Fruit fly (Drosophila melanogaster): ENCODE results near the gene Arpc3A.
A peak's percentile ranks its signal among the peaks of the same experiment; 100 is the strongest.

Gene Arpc3A

dm6 chr3R:15792427-15792826 is 42.0 kb upstream of the Arpc3A start, which contains the start of gene Acyp2 (continued):
- TF ChIP-seq ss (GFP tag; optimal IDR thresholded peaks at IDR 0.05) (no peak), Ets96B (tag; optimal IDR thresholded peaks at IDR 0.05) (no peak), CG10631 (GFP tag; optimal IDR thresholded peaks at IDR 0.05) (no peak), CG16779 (tag; optimal IDR thresholded peaks at IDR 0.05) (no peak), CG6792 (GFP tag; optimal IDR thresholded peaks at IDR 0.05) (no peak), OdsH (GFP tag; optimal IDR thresholded peaks at IDR 0.05) (peak; percentile 11), CG8319 (GFP tag; optimal IDR thresholded peaks at IDR 0.05) (no peak), dac (GFP tag; optimal IDR thresholded peaks at IDR 0.05) (no peak), lz (GFP tag; optimal IDR thresholded peaks at IDR 0.05) (peak; percentile 32), topi (GFP tag; optimal IDR thresholded peaks at IDR 0.05) (no peak), CG31627 (GFP tag; optimal IDR thresholded peaks at IDR 0.05) (peak; percentile 42), fd85E (GFP tag; optimal IDR thresholded peaks at IDR 0.05) (no peak), dsx (GFP tag; optimal IDR thresholded peaks at IDR 0.05; ENCODE audit: poor library complexity, severe bottlenecking) (peak; percentile 86), esn (GFP tag; optimal IDR thresholded peaks at IDR 0.05) (peak; percentile 26)

dm6 chr3R:15793372-15793802 is 41.1 kb upstream of the Arpc3A start, which contains the start of gene nsl1:
nsl1 (plus strand) TSS chr3R:15793782.
- TF ChIP-seq Met (GFP tag; optimal IDR thresholded peaks at IDR 0.05) = peak; percentile 37
- TF ChIP-seq eg (GFP tag; IDR thresholded peaks at IDR 0.05) = peak; percentile 28; the same call in 1 of the 3 replicates
- peak; percentile 60 for TF ChIP-seq svp (GFP tag)
- peak; percentile 45 for TF ChIP-seq pdm3 (GFP tag; optimal IDR thresholded peaks at IDR 0.05)
- TF ChIP-seq Gug (GFP tag; IDR thresholded peaks at IDR 0.05) = no peak
- TF ChIP-seq CG6854 (GFP tag; optimal IDR thresholded peaks at IDR 0.05) = peak; percentile 25
- no peak for TF ChIP-seq Blimp-1 (GFP tag; optimal IDR thresholded peaks at IDR 0.05)
- TF ChIP-seq topi (GFP tag; optimal IDR thresholded peaks at IDR 0.05) = no peak
- no peak for TF ChIP-seq Lpt (GFP tag; optimal IDR thresholded peaks at IDR 0.05)
- TF ChIP-seq Hr4 (GFP tag; optimal IDR thresholded peaks at IDR 0.05) = no peak
- peak in 1 of 2 experiments; percentile 41 for TF ChIP-seq salr (GFP tag; optimal IDR thresholded peaks at IDR 0.05)
- no peak for TF ChIP-seq CG8632 (GFP tag; optimal IDR thresholded peaks at IDR 0.05)
- TF ChIP-seq CG15336 (GFP tag; IDR thresholded peaks at IDR 0.05) = 0 out of 2 replicates have a peak, but pooled peaks have one; percentile 14
- 0 out of 3 replicates have a peak, but pooled peaks have one; percentile 30 for TF ChIP-seq CG8119 (GFP tag; IDR thresholded peaks at IDR 0.05)
- TF ChIP-seq acj6 (GFP tag; optimal IDR thresholded peaks at IDR 0.05) = peak; percentile 46
- TF ChIP-seq CG9139 (GFP tag; optimal IDR thresholded peaks at IDR 0.05) = no peak
- TF ChIP-seq fd85E (GFP tag; optimal IDR thresholded peaks at IDR 0.05) = no peak
- TF ChIP-seq CG34406 (GFP tag; optimal IDR thresholded peaks at IDR 0.05) = no peak
- peak; percentile 69 for TF ChIP-seq CG1621 (tag; optimal IDR thresholded peaks at IDR 0.05)
- TF ChIP-seq Sox14 (GFP tag; optimal IDR thresholded peaks at IDR 0.05) = peak; percentile 60
- no peak for TF ChIP-seq CG6792 (GFP tag; optimal IDR thresholded peaks at IDR 0.05)
- peak; percentile 43 for TF ChIP-seq CG6808 (GFP tag; optimal IDR thresholded peaks at IDR 0.05)
- no peak for TF ChIP-seq Hr39 (GFP tag; optimal IDR thresholded peaks at IDR 0.05)
- TF ChIP-seq Smox (GFP tag; optimal IDR thresholded peaks at IDR 0.05) = peak; percentile 27
- TF ChIP-seq Sox102F (GFP tag; optimal IDR thresholded peaks at IDR 0.05) = peak; percentile 23
- no peak for TF ChIP-seq Ets96B (tag; optimal IDR thresholded peaks at IDR 0.05)
- TF ChIP-seq CG16779 (tag; optimal IDR thresholded peaks at IDR 0.05) = peak; percentile 29
- TF ChIP-seq achi (GFP tag; optimal IDR thresholded peaks at IDR 0.05) = peak; percentile 13
- peak; percentile 9 for TF ChIP-seq CG31627 (GFP tag; optimal IDR thresholded peaks at IDR 0.05)
- peak; percentile 50 for TF ChIP-seq CG3919 (GFP tag; optimal IDR thresholded peaks at IDR 0.05)
- no peak for TF ChIP-seq CG11762 (GFP tag; optimal IDR thresholded peaks at IDR 0.05; ENCODE audit: insufficient read depth)
- TF ChIP-seq ss (GFP tag; optimal IDR thresholded peaks at IDR 0.05) = peak in 1 of 2 experiments; percentile 49
- TF ChIP-seq lz (GFP tag; optimal IDR thresholded peaks at IDR 0.05) = peak; percentile 15
- TF ChIP-seq Eip78C (GFP tag) = peak; percentile 74
- peak; percentile 43 for TF ChIP-seq CG3032 (tag; optimal IDR thresholded peaks at IDR 0.05)
- peak; percentile 3 for TF ChIP-seq spab (GFP tag; optimal IDR thresholded peaks at IDR 0.05)
- peak; percentile 42 for TF ChIP-seq OdsH (GFP tag; optimal IDR thresholded peaks at IDR 0.05)
- TF ChIP-seq esn (GFP tag; optimal IDR thresholded peaks at IDR 0.05) = peak; percentile 20
- no peak for TF ChIP-seq Eip93F (GFP tag; optimal IDR thresholded peaks at IDR 0.05)
- peak; percentile 24 for TF ChIP-seq cyc (GFP tag; optimal IDR thresholded peaks at IDR 0.05)
- TF ChIP-seq Sox15 (GFP tag; optimal IDR thresholded peaks at IDR 0.05) = no peak
- no peak for TF ChIP-seq CG6276 (GFP tag; optimal IDR thresholded peaks at IDR 0.05)
- no peak for TF ChIP-seq CG10631 (GFP tag; optimal IDR thresholded peaks at IDR 0.05)
- TF ChIP-seq CG6163 (GFP tag; IDR thresholded peaks at IDR 0.05) = peak; percentile 51; the same call in 1 of the 3 replicates
- peak; percentile 31 for TF ChIP-seq vri (GFP tag; optimal IDR thresholded peaks at IDR 0.05)

All from whole organism, prepupa.